Worm (Caenorhabditis elegans) whole organism, early embryonic: Measurements from ENCODE around the gene lron-15.

ENCODE experiments used
- B0310.2 ChIP-seq: sonication (generic microtip); optimal IDR thresholded peaks from 2 replicates; lab custom pipeline; 2016; ENCODE audit warnings: mild to moderate bottlenecking, missing genetic modification characterization, missing compliant biosample characterization
- aly-1 ChIP-seq: sonication (generic microtip); optimal IDR thresholded peaks from 2 replicates; lab custom pipeline; 2016; ENCODE audit warnings: missing genetic modification characterization, missing compliant biosample characterization
- ama-1 ChIP-seq: fragments of 150-350 bp; optimal IDR thresholded peaks from 2 replicates; lab custom pipeline; 2014
- ceh-13 ChIP-seq: fragments of 200-800 bp; sonication (Bioruptor generic); optimal IDR thresholded peaks from 2 replicates; lab custom pipeline; 2018; ENCODE audit warnings: mild to moderate bottlenecking, missing genetic modification characterization, missing compliant biosample characterization
- ceh-36 ChIP-seq: sonication (generic microtip); optimal IDR thresholded peaks from 2 replicates; lab custom pipeline; 2016; ENCODE audit warnings: missing genetic modification characterization, inconsistent platforms, missing compliant biosample characterization
- ets-7 ChIP-seq: sonication (generic microtip); optimal IDR thresholded peaks from 2 replicates; lab custom pipeline; 2016; ENCODE audit warnings: missing genotype, missing genetic modification characterization, missing compliant biosample characterization
- hmbx-1 ChIP-seq: sonication (generic microtip); optimal IDR thresholded peaks from 2 replicates; lab custom pipeline; 2016; ENCODE audit warnings: mild to moderate bottlenecking, missing genetic modification characterization, missing compliant biosample characterization
- hmg-4 ChIP-seq: fragments of 200-800 bp; sonication (Bioruptor generic); optimal IDR thresholded peaks from 2 replicates; lab custom pipeline; 2018; ENCODE audit warnings: mild to moderate bottlenecking, missing genetic modification characterization, missing compliant biosample characterization
- tbx-11 ChIP-seq: fragments of 200-800 bp; sonication (Bioruptor generic); IDR thresholded peaks from 2 replicates; pipeline ENCODE4 v1.3.6; 2022; ENCODE audit warnings: missing genetic modification characterization, missing compliant biosample characterization
- tbx-37 ChIP-seq: fragments of 200-800 bp; sonication (Bioruptor generic); conservative IDR thresholded peaks from 2 replicates; pipeline ENCODE4 v1.3.6; 2022; ENCODE audit warnings: missing genetic modification reagents, missing genetic modification characterization, missing compliant biosample characterization

DNA sequence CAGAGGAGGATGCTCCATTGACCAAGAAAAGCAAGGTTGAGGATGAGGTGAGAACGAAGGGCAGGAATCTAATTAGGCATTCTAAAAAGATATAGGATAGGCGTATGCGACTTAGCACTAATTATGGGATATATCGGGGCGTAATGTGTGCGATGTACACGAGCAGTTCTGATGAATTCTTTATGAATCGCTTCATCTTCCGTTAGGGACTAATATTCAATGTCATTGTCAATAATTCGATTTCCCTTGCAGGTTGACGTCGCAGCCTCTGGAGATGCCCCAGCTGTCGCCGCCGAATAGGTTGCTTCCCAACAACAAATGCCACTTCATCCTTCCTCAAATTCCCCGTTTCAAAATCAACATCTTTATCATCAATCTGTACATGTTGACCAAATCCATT, 51.6 kb downstream of the lron-15 start:
- TF ChIP-seq hmbx-1 (no peak), hmg-4 (GFP tag; lab: Kevin White, UChicago) (no peak), ama-1 (lab: Kevin White, UChicago) (no peak), tbx-11 (GFP tag; lab: Robert Waterston, UW) (no peak), ets-7 (tag; lab: Kevin White, UChicago) (no peak), tbx-37 (no peak), ceh-13 (no peak), B0310.2 (tag; lab: Kevin White, UChicago) (no peak), ceh-36 (tag; lab: Kevin White, UChicago) (no peak), aly-1 (tag; lab: Kevin White, UChicago) (no peak)
